Worm (Caenorhabditis elegans) whole organism, late embryonic: ENCODE measurements around the gene T26E4.2.
"Not testable (repeated sequence)": the region's sequence is repeated elsewhere in the genome, so short reads cannot be mapped to it uniquely, and the experiment has no call there.

ENCODE experiments used
- C08G9.2 ChIP-seq: sonication (generic microtip); optimal IDR thresholded peaks from 2 replicates; lab custom pipeline; 2016; ENCODE audit warnings: mild to moderate bottlenecking, missing genetic modification characterization, moderate library complexity, missing compliant biosample characterization
- ama-1 ChIP-seq: fragments of 150-350 bp; optimal IDR thresholded peaks from 2 replicates; lab custom pipeline; 2014
- ceh-18 ChIP-seq: sonication (generic microtip); optimal IDR thresholded peaks from 2 replicates; lab custom pipeline; 2016; ENCODE audit warnings: missing genetic modification characterization, missing compliant biosample characterization
- ceh-45 ChIP-seq: fragments of 200-800 bp; sonication (Bioruptor generic); IDR thresholded peaks from 2 replicates; pipeline ENCODE4 v1.3.6; 2022; ENCODE audit warnings: missing genetic modification reagents, missing genetic modification characterization, missing compliant biosample characterization
- ceh-6 ChIP-seq: fragments of 200-800 bp; sonication (Bioruptor generic); optimal IDR thresholded peaks from 2 replicates; lab custom pipeline; 2018; ENCODE audit warnings: mild to moderate bottlenecking, missing genetic modification characterization, missing compliant biosample characterization
- dmd-4 ChIP-seq: sonication (generic microtip); optimal IDR thresholded peaks from 2 replicates; lab custom pipeline; 2016; ENCODE audit warnings: borderline replicate concordance, missing genetic modification characterization, missing compliant biosample characterization
- hlh-8 ChIP-seq: sonication (generic microtip); optimal IDR thresholded peaks from 2 replicates; lab custom pipeline; 2016; ENCODE audit warnings: missing genotype, missing genetic modification characterization, missing compliant biosample characterization
- madf-2 ChIP-seq: sonication (generic microtip); optimal IDR thresholded peaks from 2 replicates; lab custom pipeline; 2017; ENCODE audit warnings: missing genetic modification characterization, missing compliant biosample characterization
- nhr-11 ChIP-seq: fragments of 150-350 bp; optimal IDR thresholded peaks from 2 replicates; lab custom pipeline; 2014; ENCODE audit warnings: missing biosample characterization, missing genetic modification characterization
- pax-1 ChIP-seq: fragments of 150-350 bp; optimal IDR thresholded peaks from 2 replicates; lab custom pipeline; 2014; ENCODE audit warnings: missing biosample characterization, missing genetic modification characterization
- pha-4 ChIP-seq: fragments of 150-350 bp; optimal IDR thresholded peaks from 2 replicates; lab custom pipeline; 2018; ENCODE audit warnings: missing biosample characterization, missing genetic modification reagents, missing genetic modification characterization
- tbx-2 ChIP-seq: sonication (generic microtip); optimal IDR thresholded peaks from 2 replicates; lab custom pipeline; 2016; ENCODE audit warnings: missing genetic modification characterization, missing compliant biosample characterization
- unc-3 ChIP-seq, 2 experiments: fragments of 200-800 bp in 1 of 2; sonication (Bioruptor generic) in 1 of 2; sonication (generic microtip) in 1 of 2; conservative IDR thresholded peaks in 1 of 2; optimal IDR thresholded peaks in 1 of 2; 2 replicates each; pipeline versions ENCODE4 v1.3.6 to Lab custom; 2016 to 2022; ENCODE audit warnings: missing compliant biosample characterization in 2 of 2, missing genetic modification characterization in 2 of 2, missing genetic modification reagents in 1 of 2

DNA sequence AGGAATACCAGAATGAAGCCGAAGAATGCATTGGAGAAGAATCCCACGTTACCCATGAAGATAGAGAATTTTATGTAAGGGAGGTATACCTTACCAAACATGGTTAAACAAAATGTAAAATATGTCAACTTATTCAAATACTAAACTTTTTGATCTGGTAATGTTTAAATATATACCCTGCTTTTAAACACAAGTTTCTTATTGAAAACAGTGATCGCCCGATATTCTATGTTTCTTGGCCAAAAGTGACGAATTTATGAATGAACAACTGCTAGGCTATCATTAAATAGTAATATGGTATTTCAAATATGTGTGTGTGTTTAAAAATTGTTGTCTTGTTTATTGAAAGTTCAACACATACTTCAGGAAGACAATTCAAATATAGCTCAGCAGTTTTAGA is 32.8 kb upstream of the T26E4.2 start, which contains the start of gene T23D5.8:
- not testable (repeated sequence) for TF ChIP-seq unc-3 (GFP tag; conservative IDR thresholded peaks at IDR 0.05; lab: Robert Waterston, UW); unc-3 (tag; optimal IDR thresholded peaks at IDR 0.05; lab: Kevin White, UChicago); hlh-8 (tag; lab: Kevin White, UChicago); C08G9.2; pha-4 (tag; lab: Kevin White, UChicago); ceh-6 (GFP tag; lab: Kevin White, UChicago); pax-1; madf-2 (tag; lab: Kevin White, UChicago); tbx-2 (tag; lab: Kevin White, UChicago); nhr-11 (tag; lab: Kevin White, UChicago); ceh-18 (tag; lab: Kevin White, UChicago); ama-1 (lab: Kevin White, UChicago); ceh-45; dmd-4
